Fruit fly (Drosophila melanogaster) whole organism, prepupa: ENCODE results near the gene CG8034.

Source experiments
- CG11294 ChIP-seq: fragments of 200-800 bp; sonication (Bioruptor generic); IDR thresholded peaks from 2 replicates; pipeline ENCODE4 v1.3.6; 2022; ENCODE audit warnings: missing biosample characterization, missing genetic modification characterization
- CG6792 ChIP-seq: fragments of 200-800 bp; sonication (Bioruptor generic); optimal IDR thresholded peaks from 3 replicates; lab custom pipeline; 2016; ENCODE audit warnings: missing biosample characterization, missing genetic modification characterization
- Eip93F ChIP-seq: fragments of 200-800 bp; sonication (Bioruptor generic); optimal IDR thresholded peaks from 2 replicates; lab custom pipeline; 2016; ENCODE audit warnings: missing biosample characterization, mild to moderate bottlenecking, missing genetic modification characterization
- Hr39 ChIP-seq: fragments of 200-800 bp; sonication (Bioruptor generic); optimal IDR thresholded peaks from 2 replicates; lab custom pipeline; 2016; ENCODE audit warnings: missing biosample characterization, missing genetic modification characterization
- Lpt ChIP-seq: fragments of 200-800 bp; sonication (Bioruptor generic); optimal IDR thresholded peaks from 3 replicates; lab custom pipeline; 2016; ENCODE audit warnings: missing biosample characterization, missing genetic modification characterization
- Smox ChIP-seq: fragments of 200-800 bp; sonication (Bioruptor generic); optimal IDR thresholded peaks from 3 replicates; lab custom pipeline; 2016; ENCODE audit warnings: missing biosample characterization, missing genetic modification characterization
- eg ChIP-seq: fragments of 200-800 bp; sonication (Bioruptor generic); IDR thresholded peaks from 3 replicates; pipeline ENCODE4 v1.3.6; 2022; ENCODE audit warnings: missing biosample characterization, missing genetic modification characterization
- pdm3 ChIP-seq: fragments of 200-800 bp; sonication (Bioruptor generic); optimal IDR thresholded peaks from 3 replicates; lab custom pipeline; 2016; ENCODE audit warnings: missing biosample characterization, missing genetic modification characterization
- spab ChIP-seq: fragments of 200-800 bp; sonication (Bioruptor generic); optimal IDR thresholded peaks from 2 replicates; lab custom pipeline; 2017; ENCODE audit warnings: missing biosample characterization, mild to moderate bottlenecking, missing genetic modification characterization, missing genetic modification reagents

DNA sequence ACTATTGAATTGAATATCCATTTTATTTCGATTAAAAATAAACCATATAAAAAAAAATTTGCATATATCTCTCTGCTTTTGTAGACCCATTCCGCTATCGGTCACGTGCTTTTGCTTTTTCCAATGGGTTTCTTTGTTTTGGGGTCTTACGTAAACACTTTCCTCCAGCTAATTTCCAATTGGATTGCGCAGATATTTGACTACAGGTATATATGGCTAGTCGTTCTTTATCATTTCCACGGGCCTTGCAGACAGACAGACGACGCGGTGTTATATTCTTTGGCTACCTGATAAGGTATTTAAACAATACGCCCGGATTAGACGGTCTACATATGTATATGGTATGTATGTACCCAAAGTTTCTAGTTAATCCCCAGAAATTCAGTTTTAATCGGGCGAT lies 4.6 kb downstream of the CG8034 start:
- no peak for TF ChIP-seq Lpt (GFP tag; lab: Kevin White, UChicago)
- TF ChIP-seq Smox (GFP tag; lab: Kevin White, UChicago) = no peak
- no peak for TF ChIP-seq CG6792 (GFP tag; lab: Kevin White, UChicago)
- TF ChIP-seq pdm3 (GFP tag; lab: Kevin White, UChicago) = no peak
- TF ChIP-seq Eip93F (GFP tag; lab: Kevin White, UChicago) = no peak
- TF ChIP-seq CG11294 (GFP tag; lab: Robert Waterston, UW) = no peak
- TF ChIP-seq spab = no peak
- TF ChIP-seq Hr39 (GFP tag; lab: Kevin White, UChicago) = no peak
- TF ChIP-seq eg (GFP tag; lab: Robert Waterston, UW) = no peak
